Worm (Caenorhabditis elegans) whole organism, dauer: ENCODE data around the gene F48G7.9.
A peak's percentile ranks its signal among the peaks of the same experiment; 100 is the strongest.

ENCODE experiments used
- unc-62 ChIP-seq: sonication (generic microtip); optimal IDR thresholded peaks from 2 replicates; lab custom pipeline; 2017; ENCODE audit warnings: missing biosample characterization, missing genetic modification reagents, missing genetic modification characterization

F48G7.9 gene

ce11 chrV:636281-636680 lies 7.9 kb upstream of the F48G7.9 start, which contains the start of gene pals-31:
pals-31 (plus strand) TSS chrV:636581.
- TF ChIP-seq unc-62 = no peak

ce11 chrV:635630-636029 lies 7.2 kb upstream of the F48G7.9 start:
- TF ChIP-seq unc-62 = no peak

DNA sequence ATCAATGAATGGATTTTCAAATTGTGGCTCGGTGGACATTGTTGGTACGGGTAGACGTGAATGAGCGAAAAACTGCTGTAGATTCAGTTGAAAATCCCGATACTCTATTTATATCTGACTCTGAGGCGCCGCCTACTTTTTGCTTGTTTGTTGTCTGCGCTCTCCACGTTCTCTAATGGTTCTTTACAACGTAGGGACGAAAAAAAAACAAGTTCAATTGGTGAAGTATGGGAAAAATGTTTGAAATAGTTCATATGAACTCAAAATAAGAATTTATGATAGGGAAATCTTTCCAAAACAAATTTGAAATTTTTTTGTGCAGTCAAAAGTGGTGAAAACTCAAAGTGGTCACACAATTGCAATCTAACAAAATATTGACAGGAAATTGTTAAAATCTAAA lies 6.4 kb upstream of the F48G7.9 start, which contains the start of gene F48G7.10:
TSS of gene F48G7.10 (minus strand) at position 101 of the 400 bp plus-strand sequence.
- no peak for TF ChIP-seq unc-62

ce11 chrV:631832-632231 lies 3.4 kb upstream of the F48G7.9 start:
- TF ChIP-seq unc-62 = no peak

DNA sequence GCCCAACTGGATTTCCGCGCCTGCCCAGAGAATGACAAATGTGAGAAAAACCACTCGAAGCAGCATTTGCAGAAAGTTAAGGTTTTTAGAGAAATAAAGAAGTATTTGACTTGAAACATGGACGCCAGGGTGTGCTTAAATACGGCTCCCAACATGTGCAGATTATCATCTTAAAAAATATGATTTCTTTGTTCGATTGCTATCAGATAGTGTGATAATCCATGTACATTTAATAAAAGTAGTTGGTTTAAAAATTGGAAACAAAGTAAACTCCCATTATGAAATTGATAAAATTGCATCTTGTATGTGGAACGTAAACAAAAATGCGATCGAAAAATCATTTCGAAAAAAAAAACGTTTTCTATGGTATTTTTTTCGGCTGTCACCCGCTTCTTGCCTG lies 842 bp downstream of the F48G7.9 start, which contains the start of gene F48G7.8:
TSS of gene F48G7.8 (minus strand) at position 101 of the 400 bp plus-strand sequence.
- no peak for TF ChIP-seq unc-62

ce11 chrV:626321-626720 lies 2.1 kb downstream of the F48G7.9 start, which contains the start of gene F48G7.7:
F48G7.7 (minus strand) TSS chrV:626421.
- no peak for TF ChIP-seq unc-62

DNA sequence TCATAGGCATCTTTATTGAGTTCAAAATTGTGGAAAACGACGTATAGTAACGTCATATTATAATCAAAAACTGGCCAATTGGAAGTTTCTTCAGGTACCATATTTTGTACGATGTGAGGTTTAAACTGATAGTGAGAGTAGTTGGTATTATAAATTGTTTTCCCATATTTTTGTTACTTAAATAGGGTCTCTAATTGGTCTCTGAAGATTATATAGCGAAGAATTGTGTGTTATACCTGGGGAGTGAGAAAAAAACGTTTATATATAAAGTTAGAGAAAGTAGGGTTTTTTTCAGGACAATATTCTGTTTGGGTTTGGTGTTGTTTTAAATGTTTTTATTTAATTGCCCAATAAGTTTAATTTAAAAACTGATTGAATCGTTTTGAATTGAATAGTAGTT lies 3.5 kb downstream of the F48G7.9 start, which contains the start of gene srt-17:
TSS of gene srt-17 (minus strand) at position 101 of the 400 bp plus-strand sequence.
- TF ChIP-seq unc-62 = no peak

ce11 chrV:622902-623301 lies 5.5 kb downstream of the F48G7.9 start, which contains the start of gene F48G7.5:
F48G7.5 (minus strand) TSS chrV:622935.
- TF ChIP-seq unc-62 = no peak

- no peak for TF ChIP-seq unc-62
Measured at ce11 chrV:620987-621386, 7.4 kb downstream of the F48G7.9 start.

DNA sequence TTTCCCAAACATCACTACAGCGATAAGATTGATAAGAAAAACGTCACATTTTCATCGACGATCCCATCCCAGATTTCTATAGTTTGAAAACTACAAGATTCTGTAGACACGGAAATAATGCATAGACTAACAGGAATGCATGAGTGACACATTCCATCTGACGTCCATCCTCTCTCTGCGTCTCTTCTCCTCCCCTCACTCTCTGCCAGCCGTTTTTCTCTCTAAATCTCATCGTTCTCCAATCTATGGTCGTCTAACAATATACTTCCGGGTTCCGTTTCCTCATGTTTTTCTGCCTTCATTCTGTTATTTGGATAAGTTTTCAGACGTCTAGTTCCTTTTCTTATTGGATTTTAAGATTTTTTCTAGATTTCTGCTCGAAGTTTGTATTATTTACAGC lies 9.4 kb downstream of the F48G7.9 start, which contains the start of gene F48G7.4:
TSS of gene F48G7.4 (plus strand) at position 400 of the 400 bp plus-strand sequence.
- TF ChIP-seq unc-62 = peak; percentile 31

ce11 chrV:617917-618316 lies 10.5 kb downstream of the F48G7.9 start:
- TF ChIP-seq unc-62 = no peak

DNA sequence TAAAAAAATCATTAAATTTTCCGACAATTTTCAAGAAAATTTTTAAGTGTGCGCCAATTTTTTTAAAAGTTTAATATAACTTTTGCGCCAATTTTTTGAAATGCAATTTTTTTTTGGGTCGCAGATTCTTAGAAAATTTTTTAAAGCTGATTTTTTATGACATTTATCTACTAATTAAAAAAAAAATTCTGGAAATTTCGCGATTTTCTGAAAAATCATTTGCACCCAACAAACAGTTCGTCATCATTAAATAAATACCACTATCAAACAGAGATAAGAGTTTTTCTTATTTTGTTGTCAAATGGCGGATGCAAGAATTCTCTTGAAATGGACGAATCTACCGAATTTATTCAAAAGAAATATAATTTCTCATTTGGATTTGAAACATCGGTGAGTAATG lies 13.2 kb downstream of the F48G7.9 start, which contains the start of gene F48G7.13:
TSS of gene F48G7.13 (plus strand) at position 301 of the 400 bp plus-strand sequence.
- no peak for TF ChIP-seq unc-62

DNA sequence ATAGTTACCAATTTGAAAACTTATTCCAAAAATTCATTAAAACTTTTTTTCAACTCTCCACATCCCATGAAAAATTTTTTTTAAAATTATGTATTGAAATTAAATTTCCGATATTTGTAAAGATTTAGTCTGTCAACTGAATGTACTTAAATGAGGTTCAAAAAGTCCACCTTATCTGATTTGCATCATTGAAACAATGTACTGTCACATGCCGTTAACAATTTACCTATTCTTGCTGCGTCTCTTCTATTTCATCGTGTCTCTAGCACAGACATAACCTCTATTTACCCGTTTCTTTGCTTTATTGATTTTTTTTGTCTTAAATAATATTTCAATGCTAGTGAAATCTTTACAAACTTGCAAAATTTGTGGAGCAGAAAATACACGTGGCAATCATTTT lies 18.2 kb downstream of the F48G7.9 start, which contains the start of gene nhr-90:
TSS of gene nhr-90 (plus strand) at position 296 of the 400 bp plus-strand sequence.
- TF ChIP-seq unc-62 = no peak

DNA sequence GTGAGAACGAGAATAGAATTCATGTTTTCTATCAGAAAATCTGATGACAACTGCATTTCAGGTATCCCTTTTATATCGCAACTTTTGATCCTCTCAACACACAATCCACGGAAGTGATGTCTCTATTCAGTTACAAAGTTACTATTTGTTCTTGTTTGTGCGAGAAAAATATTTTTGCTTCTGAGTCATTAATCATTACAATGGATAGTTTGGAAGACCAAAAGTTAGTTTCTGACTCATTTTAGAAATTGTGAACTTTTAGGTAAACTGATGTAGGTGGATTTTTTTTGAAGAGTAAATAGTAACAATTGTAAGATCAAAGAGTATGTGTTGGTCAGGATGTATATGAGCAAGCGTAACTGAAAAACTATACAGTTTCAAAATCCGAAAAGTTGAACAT lies 18.8 kb downstream of the F48G7.9 start, which contains the start of gene srlf-36:
TSS of gene srlf-36 (minus strand) at position 101 of the 400 bp plus-strand sequence.
- no peak for TF ChIP-seq unc-62

ce11 chrV:608844-609243 lies 19.6 kb downstream of the F48G7.9 start, which contains the start of gene srw-109:
srw-109 (minus strand) TSS chrV:608944.
- TF ChIP-seq unc-62 = no peak

- TF ChIP-seq unc-62 = no peak
Measured at ce11 chrV:604105-604504, 24.3 kb downstream of the F48G7.9 start, which contains the start of gene srlf-37. srlf-37 (minus strand) TSS chrV:604205.

- TF ChIP-seq unc-62 = no peak
Measured at ce11 chrV:600231-600630, 28.2 kb downstream of the F48G7.9 start, which contains the start of gene nhr-251. nhr-251 (plus strand) TSS chrV:600531.

- TF ChIP-seq unc-62 = no peak
Measured at ce11 chrV:599783-600182, 28.6 kb downstream of the F48G7.9 start.
